Worm (Caenorhabditis elegans): ENCODE measurements around the gene T01C1.4.
A peak's percentile ranks its signal among the peaks of the same experiment; 100 is the strongest.

Gene T01C1.4

ce11 chrX:10721954-10722353 lies 5.0 kb upstream of the T01C1.4 start, which contains the start of gene mbr-1:
TSS of gene mbr-1 (minus strand) at chrX:10722054.
- TF ChIP-seq pes-1 (GFP tag; IDR thresholded peaks at IDR 0.05) (no peak), B0310.2 (tag; optimal IDR thresholded peaks at IDR 0.05) (no peak), ama-1 (optimal IDR thresholded peaks at IDR 0.05) (no peak), ceh-13 (GFP tag; optimal IDR thresholded peaks at IDR 0.05) (no peak), hmg-4 (GFP tag; optimal IDR thresholded peaks at IDR 0.05) (no peak)

- TF ChIP-seq ama-1 (optimal IDR thresholded peaks at IDR 0.05) (no peak), ceh-36 (tag; optimal IDR thresholded peaks at IDR 0.05) (no peak), tbx-37 (GFP tag; conservative IDR thresholded peaks at IDR 0.05) (no peak), hmbx-1 (tag; optimal IDR thresholded peaks at IDR 0.05) (no peak), B0310.2 (tag; optimal IDR thresholded peaks at IDR 0.05) (no peak), sea-1 (GFP tag; conservative IDR thresholded peaks at IDR 0.05) (no peak), aly-1 (tag; optimal IDR thresholded peaks at IDR 0.05) (no peak), hmg-4 (GFP tag; optimal IDR thresholded peaks at IDR 0.05) (no peak), ceh-13 (GFP tag; optimal IDR thresholded peaks at IDR 0.05) (no peak), hnd-1 (tag; optimal IDR thresholded peaks at IDR 0.05) (no peak), pes-1 (GFP tag; IDR thresholded peaks at IDR 0.05) (no peak), F13C5.2 (tag; optimal IDR thresholded peaks at IDR 0.05) (no peak), scrt-1 (GFP tag; IDR thresholded peaks at IDR 0.05) (no peak), tra-4 (tag; optimal IDR thresholded peaks at IDR 0.05) (no peak), ets-7 (tag; optimal IDR thresholded peaks at IDR 0.05) (no peak), tbx-11 (GFP tag; IDR thresholded peaks at IDR 0.05) (no peak), flt-1 (GFP tag; IDR thresholded peaks at IDR 0.05) (no peak)
Observed at ce11 chrX:10711769-10712168, 5.2 kb downstream of the T01C1.4 start, which contains the start of gene rhgf-1. TSS of gene rhgf-1 (minus strand) at chrX:10711869.

- TF ChIP-seq ceh-13 (GFP tag; optimal IDR thresholded peaks at IDR 0.05) (no peak), ama-1 (optimal IDR thresholded peaks at IDR 0.05) (no peak), tra-4 (tag; optimal IDR thresholded peaks at IDR 0.05) (no peak), B0310.2 (tag; optimal IDR thresholded peaks at IDR 0.05) (no peak), scrt-1 (GFP tag; IDR thresholded peaks at IDR 0.05) (no peak), sea-1 (GFP tag; conservative IDR thresholded peaks at IDR 0.05) (no peak), pes-1 (GFP tag; IDR thresholded peaks at IDR 0.05) (no peak), hmbx-1 (tag; optimal IDR thresholded peaks at IDR 0.05) (no peak), tbx-11 (GFP tag; IDR thresholded peaks at IDR 0.05) (no peak), flt-1 (GFP tag; IDR thresholded peaks at IDR 0.05) (no peak)
Observed at ce11 chrX:10704329-10704728, 12.6 kb downstream of the T01C1.4 start.

ce11 chrX:10694933-10695332 lies 22.0 kb downstream of the T01C1.4 start, which contains the start of gene plpp-1.3:
TSS of gene plpp-1.3 (plus strand) at chrX:10695312.
- TF ChIP-seq ceh-13 (GFP tag; optimal IDR thresholded peaks at IDR 0.05) (no peak), pes-1 (GFP tag; IDR thresholded peaks at IDR 0.05) (no peak), B0310.2 (tag; optimal IDR thresholded peaks at IDR 0.05) (no peak), ceh-36 (tag; optimal IDR thresholded peaks at IDR 0.05) (no peak), hmg-4 (GFP tag; optimal IDR thresholded peaks at IDR 0.05) (no peak), hmbx-1 (tag; optimal IDR thresholded peaks at IDR 0.05) (no peak)

- no peak for TF ChIP-seq tbx-11 (GFP tag; IDR thresholded peaks at IDR 0.05)
Observed at ce11 chrX:10694248-10694647, 22.7 kb downstream of the T01C1.4 start.

ce11 chrX:10692057-10692456 lies 24.9 kb downstream of the T01C1.4 start:
- TF ChIP-seq aly-1 (tag; optimal IDR thresholded peaks at IDR 0.05), result no peak
- TF ChIP-seq sea-1 (GFP tag; conservative IDR thresholded peaks at IDR 0.05), result no peak
- no peak for TF ChIP-seq hmg-4 (GFP tag; optimal IDR thresholded peaks at IDR 0.05)
- TF ChIP-seq ama-1 (optimal IDR thresholded peaks at IDR 0.05), result no peak
- no peak for TF ChIP-seq tbx-11 (GFP tag; IDR thresholded peaks at IDR 0.05)
- TF ChIP-seq B0310.2 (tag; optimal IDR thresholded peaks at IDR 0.05), result no peak
- TF ChIP-seq pes-1 (GFP tag; IDR thresholded peaks at IDR 0.05), result no peak
- no peak for TF ChIP-seq hmbx-1 (tag; optimal IDR thresholded peaks at IDR 0.05)
- TF ChIP-seq ets-7 (tag; optimal IDR thresholded peaks at IDR 0.05), result no peak
- no peak for TF ChIP-seq tbx-37 (GFP tag; conservative IDR thresholded peaks at IDR 0.05)

ce11 chrX:10691643-10692042 lies 25.3 kb downstream of the T01C1.4 start, which contains the start of gene yap-1:
TSS of gene yap-1 (plus strand) at chrX:10691943.
- TF ChIP-seq hmg-4 (GFP tag; optimal IDR thresholded peaks at IDR 0.05), result no peak
- TF ChIP-seq tra-4 (tag; optimal IDR thresholded peaks at IDR 0.05), result no peak
- no peak for TF ChIP-seq pes-1 (GFP tag; IDR thresholded peaks at IDR 0.05)
- TF ChIP-seq F13C5.2 (tag; optimal IDR thresholded peaks at IDR 0.05), result no peak
- no peak for TF ChIP-seq tbx-37 (GFP tag; conservative IDR thresholded peaks at IDR 0.05)
- no peak for TF ChIP-seq aly-1 (tag; optimal IDR thresholded peaks at IDR 0.05)
- no peak for TF ChIP-seq sea-1 (GFP tag; conservative IDR thresholded peaks at IDR 0.05)
- no peak for TF ChIP-seq B0310.2 (tag; optimal IDR thresholded peaks at IDR 0.05)
- TF ChIP-seq hnd-1 (tag; optimal IDR thresholded peaks at IDR 0.05), result no peak
- no peak for TF ChIP-seq tbx-11 (GFP tag; IDR thresholded peaks at IDR 0.05)
- no peak for TF ChIP-seq ceh-36 (tag; optimal IDR thresholded peaks at IDR 0.05)
- no peak for TF ChIP-seq ets-7 (tag; optimal IDR thresholded peaks at IDR 0.05)
- no peak for TF ChIP-seq hmbx-1 (tag; optimal IDR thresholded peaks at IDR 0.05)
- TF ChIP-seq ama-1 (optimal IDR thresholded peaks at IDR 0.05), result no peak
- TF ChIP-seq scrt-1 (GFP tag; IDR thresholded peaks at IDR 0.05), result no peak
- no peak for TF ChIP-seq ceh-13 (GFP tag; optimal IDR thresholded peaks at IDR 0.05)
- no peak for TF ChIP-seq flt-1 (GFP tag; IDR thresholded peaks at IDR 0.05)

ce11 chrX:10691232-10691631 lies 25.7 kb downstream of the T01C1.4 start:
- TF ChIP-seq ets-7 (tag; optimal IDR thresholded peaks at IDR 0.05) (no peak), hmg-4 (GFP tag; optimal IDR thresholded peaks at IDR 0.05) (peak; percentile 2)

- TF ChIP-seq hmbx-1 (tag; optimal IDR thresholded peaks at IDR 0.05), result no peak
- no peak for TF ChIP-seq ama-1 (optimal IDR thresholded peaks at IDR 0.05)
- no peak for TF ChIP-seq sea-1 (GFP tag; conservative IDR thresholded peaks at IDR 0.05)
Observed at ce11 chrX:10689729-10690128, 27.2 kb downstream of the T01C1.4 start.

Data from whole organism, early embryonic.